Fruit fly (Drosophila melanogaster): Measurements from ENCODE around the gene CG3817.

Gene CG3817

dm6 chr3R:14853767-14854191 lies 44.8 kb upstream of the CG3817 start (continued):
- TF ChIP-seq pum (GFP tag; optimal IDR thresholded peaks at IDR 0.05), result no peak
- TF ChIP-seq tna (GFP tag; IDR thresholded peaks at IDR 0.05; ENCODE audit: partially characterized antibody), result no peak
- no peak for TF ChIP-seq slou (GFP tag; optimal IDR thresholded peaks at IDR 0.05)
- no peak for TF ChIP-seq Nf-YC (tag; optimal IDR thresholded peaks at IDR 0.05)
- 0 out of 3 replicates have a peak, but pooled peaks have one; percentile 41 for TF ChIP-seq CG11456 (GFP tag; IDR thresholded peaks at IDR 0.05)
- 0 out of 2 replicates have a peak, but pooled peaks have one; percentile 84 for TF ChIP-seq vvl (GFP tag; IDR thresholded peaks at IDR 0.05)
- no peak for TF ChIP-seq klu (GFP tag; IDR thresholded peaks at IDR 0.05)
- TF ChIP-seq tup (GFP tag; optimal IDR thresholded peaks at IDR 0.05), result no peak
- TF ChIP-seq Trl (optimal IDR thresholded peaks at IDR 0.05), result peak; percentile 78 to 86
- TF ChIP-seq Trl (GFP tag; optimal IDR thresholded peaks at IDR 0.05), result peak; percentile 40
- TF ChIP-seq CG10959 (GFP tag; IDR thresholded peaks at IDR 0.05), result 0 out of 2 replicates have a peak, but pooled peaks have one; percentile 8
- no peak for TF ChIP-seq bab2 (GFP tag; optimal IDR thresholded peaks at IDR 0.05)
- TF ChIP-seq gem (tag; optimal IDR thresholded peaks at IDR 0.05), result no peak
- peak; percentile 39 for TF ChIP-seq CG4328 (GFP tag; optimal IDR thresholded peaks at IDR 0.05)
- TF ChIP-seq Dek (tag; optimal IDR thresholded peaks at IDR 0.05), result no peak
- TF ChIP-seq gcm (GFP tag; optimal IDR thresholded peaks at IDR 0.05), result no peak
- TF ChIP-seq ken (GFP tag; IDR thresholded peaks at IDR 0.05), result 0 out of 3 replicates have a peak, but pooled peaks have one; percentile 16
- TF ChIP-seq sima (GFP tag; optimal IDR thresholded peaks at IDR 0.05), result no peak
- TF ChIP-seq Ravus (GFP tag; IDR thresholded peaks at IDR 0.05), result no peak
- peak; percentile 12 for TF ChIP-seq CG33213 (GFP tag; optimal IDR thresholded peaks at IDR 0.05)
- TF ChIP-seq pfk (GFP tag; optimal IDR thresholded peaks at IDR 0.05), result peak; percentile 85
- no peak for TF ChIP-seq br (optimal IDR thresholded peaks at IDR 0.05)
- TF ChIP-seq CG13775 (GFP tag; optimal IDR thresholded peaks at IDR 0.05), result peak; percentile 44
- TF ChIP-seq pb (GFP tag; optimal IDR thresholded peaks at IDR 0.05), result peak; percentile 41
- TF ChIP-seq CG18599 (GFP tag; optimal IDR thresholded peaks at IDR 0.05), result peak; percentile 76
- TF ChIP-seq Asciz (GFP tag; optimal IDR thresholded peaks at IDR 0.05), result peak; percentile 7
- no peak for TF ChIP-seq CG8359 (GFP tag; optimal IDR thresholded peaks at IDR 0.05; ENCODE audit: borderline replicate concordance)
- TF ChIP-seq BtbVII (GFP tag; optimal IDR thresholded peaks at IDR 0.05), result peak; percentile 84
- TF ChIP-seq CG9437 (GFP tag; optimal IDR thresholded peaks at IDR 0.05), result no peak
- peak; percentile 9 for TF ChIP-seq ERR (GFP tag; optimal IDR thresholded peaks at IDR 0.05)
- TF ChIP-seq ewg (GFP tag; optimal IDR thresholded peaks at IDR 0.05), result no peak
- TF ChIP-seq Xbp1 (GFP tag; optimal IDR thresholded peaks at IDR 0.05), result no peak
- peak; percentile 10 for TF ChIP-seq Spps (tag; optimal IDR thresholded peaks at IDR 0.05)
- no peak for TF ChIP-seq inv (GFP tag; IDR thresholded peaks at IDR 0.05; ENCODE audit: partially characterized antibody)
- TF ChIP-seq nom (GFP tag; optimal IDR thresholded peaks at IDR 0.05), result peak; percentile 75
- TF ChIP-seq insv (GFP tag; optimal IDR thresholded peaks at IDR 0.05), result peak in 1 of 2 experiments; percentile 28
- TF ChIP-seq nerfin-2 (GFP tag; IDR thresholded peaks at IDR 0.05; ENCODE audit: partially characterized antibody), result no peak
- no peak for TF ChIP-seq sr (GFP tag; IDR thresholded peaks at IDR 0.05)
- no peak for TF ChIP-seq jing (GFP tag; optimal IDR thresholded peaks at IDR 0.05)
- TF ChIP-seq BEAF-32 (GFP tag; optimal IDR thresholded peaks at IDR 0.05), result no peak
- no peak for TF ChIP-seq CG6272 (GFP tag; IDR thresholded peaks at IDR 0.05)
- no peak for TF ChIP-seq chif (GFP tag; optimal IDR thresholded peaks at IDR 0.05)
- TF ChIP-seq Sry-β (GFP tag; optimal IDR thresholded peaks at IDR 0.05), result no peak
- no peak for TF ChIP-seq CoRest (tag; optimal IDR thresholded peaks at IDR 0.05)
- TF ChIP-seq CG13424 (tag; optimal IDR thresholded peaks at IDR 0.05), result no peak
- no peak for TF ChIP-seq CG7786 (GFP tag; optimal IDR thresholded peaks at IDR 0.05)
- TF ChIP-seq org-1 (GFP tag; optimal IDR thresholded peaks at IDR 0.05), result peak; percentile 9
- peak; percentile 79 for TF ChIP-seq CG10543 (GFP tag; optimal IDR thresholded peaks at IDR 0.05)
- TF ChIP-seq CG12659 (GFP tag; optimal IDR thresholded peaks at IDR 0.05), result peak; percentile 44
- peak; percentile 47 for TF ChIP-seq sna (GFP tag; IDR thresholded peaks at IDR 0.05; ENCODE audit: partially characterized antibody)
